Fruit fly (Drosophila melanogaster): ENCODE measurements around the gene CG17564.

CG17564 gene

dm6 chr2L:19299833-19300305 is at the start of gene CG17564, which contains the start of gene CG10750:
TSS of gene CG17564 (minus strand) at chr2L:19299933.
TSS of gene CG10750 (plus strand) at chr2L:19300255.
- TF ChIP-seq CTCF (optimal IDR thresholded peaks at IDR 0.05) (no peak), CG8478 (optimal IDR thresholded peaks at IDR 0.05) (no peak)

dm6 chr2L:19342767-19343166 is 43.0 kb upstream of the CG17564 start:
- TF ChIP-seq CTCF (optimal IDR thresholded peaks at IDR 0.05) (no peak), CG8478 (optimal IDR thresholded peaks at IDR 0.05) (no peak)

- TF ChIP-seq CTCF (optimal IDR thresholded peaks at IDR 0.05) (no peak), CG8478 (optimal IDR thresholded peaks at IDR 0.05) (no peak)
These were observed 42.3 kb upstream of the CG17564 start for dm6 chr2L:19342018-19342417.

- TF ChIP-seq CTCF (optimal IDR thresholded peaks at IDR 0.05) (no peak), CG8478 (optimal IDR thresholded peaks at IDR 0.05) (no peak)
These were observed 41.5 kb upstream of the CG17564 start for dm6 chr2L:19341074-19341806.

- no peak for TF ChIP-seq CG8478 (optimal IDR thresholded peaks at IDR 0.05)
- TF ChIP-seq CTCF (optimal IDR thresholded peaks at IDR 0.05) = no peak
These were observed 39.3 kb upstream of the CG17564 start for dm6 chr2L:19339023-19339422.

dm6 chr2L:19337971-19338732 is 38.4 kb upstream of the CG17564 start:
- no peak for TF ChIP-seq CG8478 (optimal IDR thresholded peaks at IDR 0.05)
- TF ChIP-seq CTCF (optimal IDR thresholded peaks at IDR 0.05) = no peak

dm6 chr2L:19335052-19335451 is 35.3 kb upstream of the CG17564 start:
- TF ChIP-seq CTCF (optimal IDR thresholded peaks at IDR 0.05) (no peak), CG8478 (optimal IDR thresholded peaks at IDR 0.05) (no peak)

dm6 chr2L:19333972-19334371 is 34.2 kb upstream of the CG17564 start:
- TF ChIP-seq CG8478 (optimal IDR thresholded peaks at IDR 0.05) (no peak), CTCF (optimal IDR thresholded peaks at IDR 0.05) (no peak)

dm6 chr2L:19328610-19329009 is 28.9 kb upstream of the CG17564 start:
- TF ChIP-seq CTCF (optimal IDR thresholded peaks at IDR 0.05) (no peak), CG8478 (optimal IDR thresholded peaks at IDR 0.05) (no peak)

- TF ChIP-seq CG8478 (optimal IDR thresholded peaks at IDR 0.05) = no peak
- TF ChIP-seq CTCF (optimal IDR thresholded peaks at IDR 0.05) = no peak
These were observed 28.1 kb upstream of the CG17564 start for dm6 chr2L:19327828-19328227.

- TF ChIP-seq CTCF (optimal IDR thresholded peaks at IDR 0.05) = no peak
- TF ChIP-seq CG8478 (optimal IDR thresholded peaks at IDR 0.05) = no peak
These were observed 27.2 kb upstream of the CG17564 start for dm6 chr2L:19326819-19327425.

dm6 chr2L:19325420-19325819 is 25.7 kb upstream of the CG17564 start:
- TF ChIP-seq CG8478 (optimal IDR thresholded peaks at IDR 0.05) (no peak), CTCF (optimal IDR thresholded peaks at IDR 0.05) (no peak)

- no peak for TF ChIP-seq CTCF (optimal IDR thresholded peaks at IDR 0.05)
- no peak for TF ChIP-seq CG8478 (optimal IDR thresholded peaks at IDR 0.05)
These were observed 25.0 kb upstream of the CG17564 start for dm6 chr2L:19324737-19325136.

- TF ChIP-seq CG8478 (optimal IDR thresholded peaks at IDR 0.05) (no peak), CTCF (optimal IDR thresholded peaks at IDR 0.05) (no peak)
These were observed 23.8 kb upstream of the CG17564 start for dm6 chr2L:19323530-19324023.

dm6 chr2L:19322744-19323143 is 23.0 kb upstream of the CG17564 start:
- TF ChIP-seq CTCF (optimal IDR thresholded peaks at IDR 0.05) (no peak), CG8478 (optimal IDR thresholded peaks at IDR 0.05) (no peak)

All from S2 (cell line).